Worm (Caenorhabditis elegans) whole organism, L4/young adult: Measurements from ENCODE around the gene Y57E12B.4.

ENCODE experiments used
- W03F9.2 ChIP-seq: fragments of 150-350 bp; optimal IDR thresholded peaks from 2 replicates; lab custom pipeline; 2014; ENCODE audit warnings: missing biosample characterization, missing genetic modification characterization
- him-1 ChIP-seq: sonication (generic microtip); optimal IDR thresholded peaks from 2 replicates; lab custom pipeline; 2016; ENCODE audit warnings: missing genotype, missing genetic modification reagents, missing genetic modification characterization, missing compliant biosample characterization

ce11 chrV:6956237-6956636, 8.9 kb upstream of the Y57E12B.4 start, which contains the start of gene mec-1:
- TF ChIP-seq W03F9.2 (tag; lab: Kevin White, UChicago) (no peak), him-1 (tag; lab: Kevin White, UChicago) (no peak)
